Worm (Caenorhabditis elegans): ENCODE data around the gene kcnl-3.

DNA sequence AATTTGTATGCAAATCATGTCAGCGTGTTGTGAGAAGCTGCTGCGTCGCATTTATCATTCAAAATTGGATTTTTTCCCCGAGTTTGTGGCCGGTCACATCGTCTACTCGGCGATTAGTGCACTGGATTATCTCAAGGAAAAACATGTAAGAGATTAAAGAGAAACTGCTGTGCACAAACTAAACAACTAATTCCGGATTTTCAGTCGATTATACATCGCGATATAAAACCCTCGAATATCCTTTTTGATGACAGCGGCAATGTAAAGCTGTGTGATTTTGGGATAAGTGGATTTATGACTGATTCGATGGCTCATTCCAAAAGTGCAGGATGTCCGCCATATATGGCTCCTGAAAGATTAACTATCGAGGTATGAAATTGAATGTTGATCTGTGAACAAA is 16.1 kb upstream of the kcnl-3 start:
- TF ChIP-seq nhr-77 (tag; optimal IDR thresholded peaks at IDR 0.05) (no peak), hmg-1.1 (GFP tag; IDR thresholded peaks at IDR 0.05) (no peak), F44E2.7 (GFP tag; IDR thresholded peaks at IDR 0.05) (no peak), snpc-4 (tag; optimal IDR thresholded peaks at IDR 0.05) (no peak)

Measured in whole organism, L4 larva.